Worm (Caenorhabditis elegans) whole organism, early embryonic: ENCODE measurements around the gene clec-41.

Experiments used
- B0310.2 ChIP-seq: sonication (generic microtip); optimal IDR thresholded peaks from 2 replicates; lab custom pipeline; 2016; ENCODE audit warnings: mild to moderate bottlenecking, missing genetic modification characterization, missing compliant biosample characterization
- aly-1 ChIP-seq: sonication (generic microtip); optimal IDR thresholded peaks from 2 replicates; lab custom pipeline; 2016; ENCODE audit warnings: missing genetic modification characterization, missing compliant biosample characterization
- ama-1 ChIP-seq: fragments of 150-350 bp; optimal IDR thresholded peaks from 2 replicates; lab custom pipeline; 2014
- ceh-36 ChIP-seq: sonication (generic microtip); optimal IDR thresholded peaks from 2 replicates; lab custom pipeline; 2016; ENCODE audit warnings: missing genetic modification characterization, inconsistent platforms, missing compliant biosample characterization
- ets-7 ChIP-seq: sonication (generic microtip); optimal IDR thresholded peaks from 2 replicates; lab custom pipeline; 2016; ENCODE audit warnings: missing genotype, missing genetic modification characterization, missing compliant biosample characterization
- flt-1 ChIP-seq: fragments of 200-800 bp; sonication (Bioruptor generic); IDR thresholded peaks from 2 replicates; pipeline ENCODE4 v1.3.6; 2022; ENCODE audit warnings: missing genetic modification characterization, missing compliant biosample characterization
- hmbx-1 ChIP-seq: sonication (generic microtip); optimal IDR thresholded peaks from 2 replicates; lab custom pipeline; 2016; ENCODE audit warnings: mild to moderate bottlenecking, missing genetic modification characterization, missing compliant biosample characterization
- hmg-4 ChIP-seq: fragments of 200-800 bp; sonication (Bioruptor generic); optimal IDR thresholded peaks from 2 replicates; lab custom pipeline; 2018; ENCODE audit warnings: mild to moderate bottlenecking, missing genetic modification characterization, missing compliant biosample characterization
- hnd-1 ChIP-seq: sonication (generic microtip); optimal IDR thresholded peaks from 2 replicates; lab custom pipeline; 2016; ENCODE audit warnings: missing genetic modification characterization, missing compliant biosample characterization
- scrt-1 ChIP-seq: fragments of 200-800 bp; sonication (Bioruptor generic); IDR thresholded peaks from 2 replicates; pipeline ENCODE4 v1.3.6; 2022; ENCODE audit warnings: missing genetic modification characterization, missing compliant biosample characterization
- sea-1 ChIP-seq: fragments of 200-800 bp; sonication (Bioruptor generic); conservative IDR thresholded peaks from 2 replicates; pipeline ENCODE4 v1.3.6; 2022; ENCODE audit warnings: missing genetic modification characterization, missing compliant biosample characterization

DNA sequence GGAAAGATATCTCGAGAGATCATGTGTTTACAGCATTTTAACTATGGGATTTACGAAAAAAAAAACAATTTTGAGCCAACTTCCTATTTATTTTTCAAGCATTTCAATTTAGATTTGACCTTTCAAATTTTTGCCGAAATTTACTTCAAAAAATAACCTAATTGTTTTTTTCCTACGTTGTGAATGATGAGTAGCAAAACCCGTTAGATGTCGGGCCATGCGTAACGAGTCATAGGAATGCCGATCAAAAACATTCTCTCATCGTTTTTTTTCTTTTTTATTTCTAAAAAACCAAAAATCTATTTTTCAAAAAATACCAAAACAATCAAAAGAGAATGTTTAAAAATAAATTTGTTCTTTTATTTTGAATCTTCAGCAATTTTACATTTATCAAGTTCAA, 25.0 kb upstream of the clec-41 start:
- no peak for TF ChIP-seq B0310.2 (tag; lab: Kevin White, UChicago)
- no peak for TF ChIP-seq hmg-4 (GFP tag; lab: Kevin White, UChicago)
- TF ChIP-seq aly-1, result no peak
- no peak for TF ChIP-seq ama-1 (lab: Kevin White, UChicago)
- no peak for TF ChIP-seq sea-1 (GFP tag; lab: Robert Waterston, UW)
- TF ChIP-seq hmbx-1 (tag; lab: Kevin White, UChicago), result no peak
- TF ChIP-seq flt-1 (GFP tag; lab: Robert Waterston, UW), result no peak
- TF ChIP-seq ets-7 (tag; lab: Kevin White, UChicago), result no peak
- TF ChIP-seq hnd-1 (tag; lab: Kevin White, UChicago), result no peak
- no peak for TF ChIP-seq ceh-36 (tag; lab: Kevin White, UChicago)
- TF ChIP-seq scrt-1, result no peak
